Worm (Caenorhabditis elegans) whole organism, late embryonic: Measurements from ENCODE around the gene egl-44.

Experiments
- C08G9.2 ChIP-seq: sonication (generic microtip); optimal IDR thresholded peaks from 2 replicates; lab custom pipeline; 2016; ENCODE audit warnings: mild to moderate bottlenecking, missing genetic modification characterization, moderate library complexity, missing compliant biosample characterization
- C38D4.7 ChIP-seq: fragments of 200-800 bp; sonication (Bioruptor generic); optimal IDR thresholded peaks from 2 replicates; lab custom pipeline; 2018; ENCODE audit warnings: mild to moderate bottlenecking, missing genetic modification characterization, moderate library complexity, missing compliant biosample characterization
- F13H6.1 ChIP-seq: sonication (generic microtip); optimal IDR thresholded peaks from 2 replicates; lab custom pipeline; 2016; ENCODE audit warnings: missing genetic modification characterization, missing compliant biosample characterization
- K09A11.1 ChIP-seq: sonication (generic microtip); optimal IDR thresholded peaks from 2 replicates; lab custom pipeline; 2017; ENCODE audit warnings: antibody characterized with exemption, mild to moderate bottlenecking, missing genetic modification characterization, missing compliant biosample characterization; ENCODE audit not compliant: insufficient read depth
- T23F11.4 ChIP-seq: fragments of 200-800 bp; sonication (Bioruptor generic); optimal IDR thresholded peaks from 2 replicates; lab custom pipeline; 2018; ENCODE audit warnings: mild to moderate bottlenecking, missing genetic modification characterization, missing compliant biosample characterization
- Y22D7AL.16 ChIP-seq: sonication (generic microtip); optimal IDR thresholded peaks from 2 replicates; lab custom pipeline; 2016; ENCODE audit warnings: missing genetic modification characterization, missing compliant biosample characterization
- ahr-1 ChIP-seq: sonication (generic microtip); optimal IDR thresholded peaks from 2 replicates; lab custom pipeline; 2016; ENCODE audit warnings: missing genetic modification characterization, missing compliant biosample characterization
- ama-1 ChIP-seq: fragments of 150-350 bp; optimal IDR thresholded peaks from 2 replicates; lab custom pipeline; 2014
- ceh-14 ChIP-seq: sonication (generic microtip); optimal IDR thresholded peaks from 2 replicates; lab custom pipeline; 2016; ENCODE audit warnings: missing genotype, missing genetic modification characterization, missing compliant biosample characterization
- ceh-18 ChIP-seq: sonication (generic microtip); optimal IDR thresholded peaks from 2 replicates; lab custom pipeline; 2016; ENCODE audit warnings: missing genetic modification characterization, missing compliant biosample characterization
- ceh-19 ChIP-seq: fragments of 200-800 bp; sonication (Bioruptor generic); optimal IDR thresholded peaks from 2 replicates; lab custom pipeline; 2018; ENCODE audit warnings: mild to moderate bottlenecking, missing genetic modification characterization, missing compliant biosample characterization
- ceh-2 ChIP-seq: sonication (generic microtip); optimal IDR thresholded peaks from 2 replicates; lab custom pipeline; 2016; ENCODE audit warnings: missing genotype, missing genetic modification characterization, missing compliant biosample characterization
- ceh-22 ChIP-seq: sonication (generic microtip); optimal IDR thresholded peaks from 2 replicates; lab custom pipeline; 2017; ENCODE audit warnings: missing biosample characterization, missing genetic modification characterization
- ceh-24 ChIP-seq: sonication (generic microtip); optimal IDR thresholded peaks from 2 replicates; lab custom pipeline; 2016; ENCODE audit warnings: mild to moderate bottlenecking, missing genetic modification characterization, missing compliant biosample characterization
- ceh-30 ChIP-seq: fragments of 150-350 bp; optimal IDR thresholded peaks from 2 replicates; lab custom pipeline; 2014; ENCODE audit warnings: missing biosample characterization, missing genetic modification characterization
- ceh-31 ChIP-seq: sonication (generic microtip); optimal IDR thresholded peaks from 2 replicates; lab custom pipeline; 2016; ENCODE audit warnings: missing genetic modification characterization, missing compliant biosample characterization
- ceh-45 ChIP-seq: fragments of 200-800 bp; sonication (Bioruptor generic); IDR thresholded peaks from 2 replicates; pipeline ENCODE4 v1.3.6; 2022; ENCODE audit warnings: missing genetic modification reagents, missing genetic modification characterization, missing compliant biosample characterization
- che-1 ChIP-seq: sonication (generic microtip); optimal IDR thresholded peaks from 2 replicates; lab custom pipeline; 2016; ENCODE audit warnings: mild to moderate bottlenecking, missing genetic modification characterization, missing compliant biosample characterization
- dmd-4 ChIP-seq: sonication (generic microtip); optimal IDR thresholded peaks from 2 replicates; lab custom pipeline; 2016; ENCODE audit warnings: borderline replicate concordance, missing genetic modification characterization, missing compliant biosample characterization
- dve-1 ChIP-seq: sonication (generic microtip); optimal IDR thresholded peaks from 2 replicates; lab custom pipeline; 2017; ENCODE audit warnings: antibody characterized with exemption, mild to moderate bottlenecking, missing genetic modification characterization, missing compliant biosample characterization
- elt-2 ChIP-seq: sonication (generic microtip); optimal IDR thresholded peaks from 2 replicates; lab custom pipeline; 2016; ENCODE audit warnings: missing genetic modification reagents, missing genetic modification characterization, missing compliant biosample characterization
- ets-4 ChIP-seq: sonication (generic microtip); optimal IDR thresholded peaks from 2 replicates; lab custom pipeline; 2016; ENCODE audit warnings: missing genetic modification characterization, missing compliant biosample characterization
- gmeb-2 ChIP-seq: sonication (generic microtip); optimal IDR thresholded peaks from 2 replicates; lab custom pipeline; 2016; ENCODE audit warnings: missing genetic modification characterization, inconsistent platforms, missing compliant biosample characterization
- hlh-13 ChIP-seq: fragments of 200-800 bp; sonication (Bioruptor generic); optimal IDR thresholded peaks from 2 replicates; lab custom pipeline; 2018; ENCODE audit warnings: mild to moderate bottlenecking, missing genetic modification characterization, missing compliant biosample characterization
- hlh-15 ChIP-seq: sonication (generic microtip); optimal IDR thresholded peaks from 2 replicates; lab custom pipeline; 2016; ENCODE audit warnings: missing genetic modification characterization, missing compliant biosample characterization
- hlh-30 ChIP-seq: sonication (generic microtip); optimal IDR thresholded peaks from 2 replicates; lab custom pipeline; 2017; ENCODE audit warnings: antibody characterized with exemption, missing genetic modification characterization, missing compliant biosample characterization; ENCODE audit not compliant: insufficient read depth
- lim-6 ChIP-seq: sonication (generic microtip); optimal IDR thresholded peaks from 2 replicates; lab custom pipeline; 2016; ENCODE audit warnings: missing genetic modification characterization, missing compliant biosample characterization
- mec-3 ChIP-seq: sonication (generic microtip); optimal IDR thresholded peaks from 2 replicates; lab custom pipeline; 2016; ENCODE audit warnings: borderline replicate concordance, missing genetic modification characterization, missing compliant biosample characterization
- nfya-1 ChIP-seq: sonication (generic microtip); optimal IDR thresholded peaks from 2 replicates; lab custom pipeline; 2017; ENCODE audit warnings: missing genetic modification characterization, mild to moderate bottlenecking, missing compliant biosample characterization, antibody characterized with exemption, moderate library complexity
- nhr-11 ChIP-seq: fragments of 150-350 bp; optimal IDR thresholded peaks from 2 replicates; lab custom pipeline; 2014; ENCODE audit warnings: missing biosample characterization, missing genetic modification characterization
- npax-4 ChIP-seq: sonication (generic microtip); optimal IDR thresholded peaks from 2 replicates; lab custom pipeline; 2016; ENCODE audit warnings: missing genetic modification characterization, missing compliant biosample characterization
- pax-1 ChIP-seq: fragments of 150-350 bp; optimal IDR thresholded peaks from 2 replicates; lab custom pipeline; 2014; ENCODE audit warnings: missing biosample characterization, missing genetic modification characterization
- pqm-1 ChIP-seq: sonication (generic microtip); optimal IDR thresholded peaks from 2 replicates; lab custom pipeline; 2016; ENCODE audit warnings: missing genetic modification characterization, missing compliant biosample characterization
- ref-2 ChIP-seq: sonication (generic microtip); optimal IDR thresholded peaks from 2 replicates; lab custom pipeline; 2016; ENCODE audit warnings: missing genetic modification characterization, missing compliant biosample characterization
- rnt-1 ChIP-seq: sonication (generic microtip); optimal IDR thresholded peaks from 2 replicates; lab custom pipeline; 2016; ENCODE audit warnings: missing genetic modification characterization, missing compliant biosample characterization
- sox-4 ChIP-seq: sonication (generic microtip); optimal IDR thresholded peaks from 2 replicates; lab custom pipeline; 2017; ENCODE audit warnings: mild to moderate bottlenecking, missing genetic modification characterization, inconsistent platforms, missing compliant biosample characterization
- syd-9 ChIP-seq: sonication (generic microtip); optimal IDR thresholded peaks from 2 replicates; lab custom pipeline; 2016; ENCODE audit warnings: mild to moderate bottlenecking, missing genetic modification characterization, moderate library complexity, missing compliant biosample characterization
- tbx-2 ChIP-seq: sonication (generic microtip); optimal IDR thresholded peaks from 2 replicates; lab custom pipeline; 2016; ENCODE audit warnings: missing genetic modification characterization, missing compliant biosample characterization
- tbx-7 ChIP-seq: sonication (generic microtip); optimal IDR thresholded peaks from 2 replicates; lab custom pipeline; 2016; ENCODE audit warnings: missing genotype, missing genetic modification characterization, missing compliant biosample characterization
- unc-3 ChIP-seq, 2 experiments: fragments of 200-800 bp in 1 of 2; sonication (Bioruptor generic) in 1 of 2; sonication (generic microtip) in 1 of 2; conservative IDR thresholded peaks in 1 of 2; optimal IDR thresholded peaks in 1 of 2; 2 replicates each; pipeline versions ENCODE4 v1.3.6 to Lab custom; 2016 to 2022; ENCODE audit warnings: missing compliant biosample characterization in 2 of 2, missing genetic modification characterization in 2 of 2, missing genetic modification reagents in 1 of 2
- unc-42 ChIP-seq: sonication (generic microtip); optimal IDR thresholded peaks from 2 replicates; lab custom pipeline; 2016; ENCODE audit warnings: missing genotype, missing genetic modification characterization, missing compliant biosample characterization
- zip-5 ChIP-seq: sonication (generic microtip); optimal IDR thresholded peaks from 2 replicates; lab custom pipeline; 2016; ENCODE audit warnings: missing genetic modification characterization, missing compliant biosample characterization

The egl-44 gene

DNA sequence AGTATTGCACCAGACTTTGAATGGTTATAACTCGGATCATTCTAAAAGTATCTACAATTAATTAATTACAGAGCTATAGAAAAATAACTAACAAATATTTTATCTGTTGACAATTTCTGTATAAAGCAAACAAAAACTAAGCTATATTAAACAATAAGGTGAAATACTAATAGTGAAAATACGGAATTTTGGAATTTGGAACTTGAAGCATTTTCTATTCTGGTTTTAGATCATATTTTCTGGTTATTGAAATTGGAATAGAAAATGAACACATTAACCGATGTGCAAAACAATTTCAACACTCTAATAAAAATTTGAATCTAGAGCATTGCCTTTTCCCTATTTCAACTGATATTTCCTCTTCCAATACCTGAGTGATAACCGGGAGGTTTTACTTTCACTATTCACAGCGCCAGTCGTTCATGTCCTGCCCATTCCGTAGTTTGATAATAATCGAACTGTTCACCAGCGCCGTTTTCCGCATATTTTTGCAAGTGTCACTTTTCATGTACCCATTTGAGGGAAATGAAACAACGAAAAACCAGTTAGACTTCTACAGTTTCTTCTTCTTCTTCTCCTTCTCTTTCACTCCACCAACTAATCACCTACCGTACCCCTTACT, 28.6 kb upstream of the egl-44 start:
- TF ChIP-seq nhr-11 (tag; lab: Kevin White, UChicago) (no peak), unc-42 (tag; lab: Kevin White, UChicago) (no peak), pax-1 (no peak), ceh-45 (GFP tag; lab: Robert Waterston, UW) (no peak), npax-4 (tag; lab: Kevin White, UChicago) (no peak), nfya-1 (tag; lab: Kevin White, UChicago) (no peak), ama-1 (lab: Kevin White, UChicago) (no peak), ref-2 (tag; lab: Kevin White, UChicago) (no peak), K09A11.1 (tag; lab: Kevin White, UChicago) (no peak), ceh-31 (tag; lab: Kevin White, UChicago) (no peak), gmeb-2 (tag; lab: Kevin White, UChicago) (no peak), T23F11.4 (no peak), C38D4.7 (GFP tag; lab: Kevin White, UChicago) (no peak), dve-1 (tag; lab: Kevin White, UChicago) (no peak), hlh-30 (tag; lab: Kevin White, UChicago) (no peak), C08G9.2 (tag; lab: Kevin White, UChicago) (no peak), ceh-24 (no peak), zip-5 (no peak), sox-4 (tag; lab: Kevin White, UChicago) (no peak)
- TF ChIP-seq, all 69 proteins: peak for 0

- TF ChIP-seq K09A11.1 (tag; lab: Kevin White, UChicago) (no peak), tbx-2 (peak; percentile 12), hlh-30 (tag; lab: Kevin White, UChicago) (no peak), sox-4 (tag; lab: Kevin White, UChicago) (no peak), ceh-19 (GFP tag; lab: Kevin White, UChicago) (peak; percentile 7), ceh-30 (tag; lab: Kevin White, UChicago) (no peak), ceh-24 (no peak), ceh-14 (tag; lab: Kevin White, UChicago) (no peak), syd-9 (tag; lab: Kevin White, UChicago) (peak; percentile 64), C08G9.2 (tag; lab: Kevin White, UChicago) (peak; percentile 14), che-1 (tag; lab: Kevin White, UChicago) (no peak), mec-3 (tag; lab: Kevin White, UChicago) (peak; percentile 23), C38D4.7 (GFP tag; lab: Kevin White, UChicago) (no peak), rnt-1 (tag; lab: Kevin White, UChicago) (no peak), Y22D7AL.16 (tag; lab: Kevin White, UChicago) (no peak), F13H6.1 (tag; lab: Kevin White, UChicago) (peak; percentile 9), elt-2 (no peak), T23F11.4 (no peak), dve-1 (tag; lab: Kevin White, UChicago) (no peak), hlh-15 (tag; lab: Kevin White, UChicago) (no peak), nfya-1 (tag; lab: Kevin White, UChicago) (no peak), unc-42 (tag; lab: Kevin White, UChicago) (peak; percentile 24), ceh-31 (tag; lab: Kevin White, UChicago) (no peak), ceh-22 (no peak), ref-2 (tag; lab: Kevin White, UChicago) (no peak), gmeb-2 (tag; lab: Kevin White, UChicago) (no peak)
Measured at ce11 chrII:5901407-5902026, 27.1 kb upstream of the egl-44 start.

ce11 chrII:5902139-5902538, 26.5 kb upstream of the egl-44 start:
- no peak for TF ChIP-seq unc-42 (tag; lab: Kevin White, UChicago)
- no peak for TF ChIP-seq pax-1
- TF ChIP-seq unc-3 (GFP tag; conservative IDR thresholded peaks at IDR 0.05; lab: Robert Waterston, UW) = no peak
- no peak for TF ChIP-seq unc-3 (tag; optimal IDR thresholded peaks at IDR 0.05; lab: Kevin White, UChicago)
- no peak for TF ChIP-seq ahr-1 (tag; lab: Kevin White, UChicago)
- TF ChIP-seq lim-6 = no peak
- no peak for TF ChIP-seq ceh-18 (tag; lab: Kevin White, UChicago)
- no peak for TF ChIP-seq ets-4 (tag; lab: Kevin White, UChicago)
- TF ChIP-seq hlh-13 (GFP tag; lab: Kevin White, UChicago) = no peak
- TF ChIP-seq ceh-2 (tag; lab: Kevin White, UChicago) = no peak
- no peak for TF ChIP-seq syd-9 (tag; lab: Kevin White, UChicago)
- TF ChIP-seq dmd-4 (tag; lab: Kevin White, UChicago) = no peak
- no peak for TF ChIP-seq pqm-1 (tag; lab: Kevin White, UChicago)
- TF ChIP-seq tbx-7 (tag; lab: Kevin White, UChicago) = no peak
- no peak for TF ChIP-seq T23F11.4
